Fruit fly (Drosophila melanogaster): ENCODE results near the gene CG9098.
A peak's percentile ranks its signal among the peaks of the same experiment; 100 is the strongest.

Gene CG9098

dm6 chr2L:5978333-5979054, 33.6 kb downstream of the CG9098 start:
- peak; percentile 11 for TF ChIP-seq CG15514 (GFP tag; optimal IDR thresholded peaks at IDR 0.05)
- peak; percentile 21 for TF ChIP-seq corto (GFP tag; optimal IDR thresholded peaks at IDR 0.05)
- TF ChIP-seq CG15479 (GFP tag; optimal IDR thresholded peaks at IDR 0.05) = peak; percentile 94
- no peak for TF ChIP-seq nerfin-2 (GFP tag; IDR thresholded peaks at IDR 0.05; ENCODE audit: partially characterized antibody)
- TF ChIP-seq CG17612 (GFP tag; IDR thresholded peaks at IDR 0.05) = no peak
- peak; percentile 58 for TF ChIP-seq Deaf1 (tag; optimal IDR thresholded peaks at IDR 0.05)
- no peak for TF ChIP-seq gfzf (GFP tag; optimal IDR thresholded peaks at IDR 0.05)
- no peak for TF ChIP-seq CG10274 (GFP tag; optimal IDR thresholded peaks at IDR 0.05)
- no peak for TF ChIP-seq vfl (GFP tag; optimal IDR thresholded peaks at IDR 0.05)
- TF ChIP-seq seq (GFP tag; IDR thresholded peaks at IDR 0.05) = no peak
- no peak for TF ChIP-seq sob (GFP tag; IDR thresholded peaks at IDR 0.05)
- TF ChIP-seq Hey (tag; optimal IDR thresholded peaks at IDR 0.05) = peak; percentile 2
- peak; percentile 34 for TF ChIP-seq CG8478 (optimal IDR thresholded peaks at IDR 0.05)
- no peak for TF ChIP-seq Sox102F (GFP tag; optimal IDR thresholded peaks at IDR 0.05)
- TF ChIP-seq Max (GFP tag; optimal IDR thresholded peaks at IDR 0.05) = peak; percentile 13
- TF ChIP-seq CG1024 (GFP tag; IDR thresholded peaks at IDR 0.05) = no peak
- TF ChIP-seq CG10543 (GFP tag; optimal IDR thresholded peaks at IDR 0.05) = peak; percentile 13
- no peak for TF ChIP-seq CG12659 (GFP tag; optimal IDR thresholded peaks at IDR 0.05)
- no peak for TF ChIP-seq CG6765 (GFP tag; optimal IDR thresholded peaks at IDR 0.05)
- TF ChIP-seq trh (GFP tag; optimal IDR thresholded peaks at IDR 0.05) = no peak
- no peak for TF ChIP-seq ara (GFP tag; IDR thresholded peaks at IDR 0.05)
- TF ChIP-seq stwl (tag; optimal IDR thresholded peaks at IDR 0.05) = peak; percentile 2
- no peak for TF ChIP-seq CG17359 (tag; optimal IDR thresholded peaks at IDR 0.05)
- TF ChIP-seq az2 (GFP tag; optimal IDR thresholded peaks at IDR 0.05) = no peak
- TF ChIP-seq h (optimal IDR thresholded peaks at IDR 0.05) = peak; percentile 45
- TF ChIP-seq HLHmδ (GFP tag; optimal IDR thresholded peaks at IDR 0.05) = peak; percentile 45
- TF ChIP-seq Trl (optimal IDR thresholded peaks at IDR 0.05) = peak in 1 of 2 experiments; percentile 21
- no peak for TF ChIP-seq Trl (GFP tag; optimal IDR thresholded peaks at IDR 0.05)
- no peak for TF ChIP-seq wdn (GFP tag; IDR thresholded peaks at IDR 0.05)
- no peak for TF ChIP-seq bbx (GFP tag; IDR thresholded peaks at IDR 0.05; ENCODE audit: partially characterized antibody)
- TF ChIP-seq slbo (GFP tag; IDR thresholded peaks at IDR 0.05) = no peak
- TF ChIP-seq Fer2 (tag; optimal IDR thresholded peaks at IDR 0.05) = no peak
- peak; percentile 55 for TF ChIP-seq chn (GFP tag; optimal IDR thresholded peaks at IDR 0.05)
- TF ChIP-seq CG2875 (GFP tag; optimal IDR thresholded peaks at IDR 0.05) = peak; percentile 0
- TF ChIP-seq Fer1 (GFP tag; optimal IDR thresholded peaks at IDR 0.05) = peak; percentile 35
- peak in 1 of 2 experiments; percentile 4 for TF ChIP-seq tll (GFP tag; optimal IDR thresholded peaks at IDR 0.05)
- peak; percentile 12 for TF ChIP-seq Nf-YC (tag; optimal IDR thresholded peaks at IDR 0.05)
- no peak for TF ChIP-seq Hr3 (GFP tag; optimal IDR thresholded peaks at IDR 0.05)
- TF ChIP-seq kni (GFP tag; optimal IDR thresholded peaks at IDR 0.05) = peak; percentile 79
- TF ChIP-seq nom (GFP tag; optimal IDR thresholded peaks at IDR 0.05) = peak; percentile 30
- peak; percentile 85 for TF ChIP-seq CG10267 (tag; optimal IDR thresholded peaks at IDR 0.05)
- no peak for TF ChIP-seq Bdp1 (GFP tag; optimal IDR thresholded peaks at IDR 0.05)
- TF ChIP-seq cg (GFP tag; optimal IDR thresholded peaks at IDR 0.05) = peak; percentile 22
- TF ChIP-seq CG10321 (GFP tag; IDR thresholded peaks at IDR 0.05) = no peak
- TF ChIP-seq sens (GFP tag) = peak; percentile 56
- peak in 1 of 2 experiments; percentile 85 for TF ChIP-seq insv (GFP tag; optimal IDR thresholded peaks at IDR 0.05)
- TF ChIP-seq pros (GFP tag; optimal IDR thresholded peaks at IDR 0.05) = peak; percentile 71
- no peak for TF ChIP-seq CG10209 (GFP tag; optimal IDR thresholded peaks at IDR 0.05)
- peak; percentile 23 for TF ChIP-seq CG18599 (GFP tag; optimal IDR thresholded peaks at IDR 0.05)

Data from whole organism, embryonic.